Worm (Caenorhabditis elegans) whole organism, L3 larva: Measurements from ENCODE around the gene klf-1.
A peak's percentile ranks its signal among the peaks of the same experiment; 100 is the strongest.

Experiments used
- ceh-16 ChIP-seq: sonication (generic microtip); optimal IDR thresholded peaks from 2 replicates; lab custom pipeline; 2017; ENCODE audit warnings: missing biosample characterization, missing genetic modification characterization
- daf-12 ChIP-seq: fragments of 150-350 bp; optimal IDR thresholded peaks from 2 replicates; lab custom pipeline; 2014; ENCODE audit warnings: missing biosample characterization, missing genetic modification reagents, missing genetic modification characterization
- nhr-12 ChIP-seq: fragments of 150-350 bp; optimal IDR thresholded peaks from 2 replicates; lab custom pipeline; 2014; ENCODE audit warnings: missing biosample characterization, missing genetic modification characterization
- nhr-23 ChIP-seq: fragments of 150-350 bp; optimal IDR thresholded peaks from 2 replicates; lab custom pipeline; 2014; ENCODE audit warnings: missing biosample characterization, missing genetic modification reagents, missing genetic modification characterization
- nhr-76 ChIP-seq: fragments of 150-350 bp; sonication (generic microtip); optimal IDR thresholded peaks from 5 replicates; lab custom pipeline; 2014; ENCODE audit warnings: missing biosample characterization, missing genetic modification characterization
- pqm-1 ChIP-seq: fragments of 150-350 bp; optimal IDR thresholded peaks from 2 replicates; lab custom pipeline; 2017; ENCODE audit warnings: missing biosample characterization, missing genetic modification characterization, inconsistent platforms
- zag-1 ChIP-seq: fragments of 150-350 bp; optimal IDR thresholded peaks from 2 replicates; lab custom pipeline; 2014; ENCODE audit warnings: missing biosample characterization, missing genetic modification characterization
- ztf-11 ChIP-seq: fragments of 150-350 bp; optimal IDR thresholded peaks from 2 replicates; lab custom pipeline; 2014; ENCODE audit warnings: missing biosample characterization, missing genetic modification characterization

- TF ChIP-seq zag-1 (tag; lab: Kevin White, UChicago) (no peak), ztf-11 (tag; lab: Kevin White, UChicago) (no peak), ceh-16 (tag; lab: Kevin White, UChicago) (no peak), nhr-23 (tag; lab: Kevin White, UChicago) (peak; percentile 90), nhr-76 (no peak), pqm-1 (peak; percentile 57), nhr-12 (tag; lab: Kevin White, UChicago) (no peak), daf-12 (tag; lab: Kevin White, UChicago) (no peak)
Observed at ce11 chrIII:2871817-2872216, 2.8 kb upstream of the klf-1 start.
